Worm (Caenorhabditis elegans) whole organism, young adult: Measurements from ENCODE around the gene sdz-10.

Source experiments
- B0336.3 ChIP-seq: fragments of 200-800 bp; sonication (Bioruptor generic); IDR thresholded peaks from 2 replicates; pipeline ENCODE4 v1.3.6; 2022; ENCODE audit warnings: missing genetic modification characterization, missing compliant biosample characterization
- C06A6.2 ChIP-seq: fragments of 200-800 bp; sonication (Bioruptor generic); conservative IDR thresholded peaks from 2 replicates; pipeline ENCODE4 v1.3.6; 2022; ENCODE audit warnings: missing genetic modification characterization, missing compliant biosample characterization
- F37B4.10 ChIP-seq: fragments of 200-800 bp; sonication (Bioruptor generic); IDR thresholded peaks from 2 replicates; pipeline ENCODE4 v1.3.6; 2022; ENCODE audit warnings: missing genetic modification characterization, missing compliant biosample characterization
- F49E8.2 ChIP-seq: sonication (generic microtip); optimal IDR thresholded peaks from 3 replicates; lab custom pipeline; 2017; ENCODE audit warnings: missing genetic modification characterization, mild to moderate bottlenecking, missing compliant biosample characterization, antibody characterized with exemption, moderate library complexity; ENCODE audit not compliant: insufficient read depth
- K11D2.4 ChIP-seq: fragments of 200-800 bp; sonication (Bioruptor generic); IDR thresholded peaks from 2 replicates; pipeline ENCODE4 v1.3.6; 2022; ENCODE audit warnings: missing genetic modification reagents, missing genetic modification characterization, missing compliant biosample characterization
- Y53F4B.3 ChIP-seq: fragments of 200-800 bp; sonication (Bioruptor generic); IDR thresholded peaks from 2 replicates; pipeline ENCODE4 v1.3.6; 2022; ENCODE audit warnings: missing genetic modification reagents, missing genetic modification characterization, missing compliant biosample characterization
- aptf-2 ChIP-seq: fragments of 200-800 bp; sonication (Bioruptor generic); conservative IDR thresholded peaks from 2 replicates; pipeline ENCODE4 v1.3.6; 2022; ENCODE audit warnings: missing genetic modification reagents, missing genetic modification characterization, missing compliant biosample characterization
- cebp-1 ChIP-seq, 2 experiments: fragments of 200-800 bp in 1 of 2; sonication (Bioruptor generic) in 1 of 2; sonication (generic microtip) in 1 of 2; IDR thresholded peaks in 1 of 2; optimal IDR thresholded peaks in 1 of 2; 2 replicates each; pipeline versions ENCODE4 v1.3.6 to Lab custom; 2017 to 2022; ENCODE audit warnings: missing compliant biosample characterization in 2 of 2, missing genetic modification characterization in 2 of 2, mild to moderate bottlenecking in 1 of 2, missing genetic modification reagents in 1 of 2, moderate library complexity in 1 of 2
- dpff-1 ChIP-seq: sonication (generic microtip); optimal IDR thresholded peaks from 2 replicates; lab custom pipeline; 2017; ENCODE audit warnings: mild to moderate bottlenecking, missing genetic modification characterization, missing compliant biosample characterization
- egl-44 ChIP-seq: fragments of 200-800 bp; sonication (Bioruptor generic); IDR thresholded peaks from 2 replicates; pipeline ENCODE4 v1.3.6; 2022; ENCODE audit warnings: missing genetic modification reagents, missing genetic modification characterization, missing compliant biosample characterization
- egrh-3 ChIP-seq: fragments of 200-800 bp; sonication (Bioruptor generic); IDR thresholded peaks from 2 replicates; pipeline ENCODE4 v1.3.6; 2022; ENCODE audit warnings: missing genetic modification reagents, missing genetic modification characterization, missing compliant biosample characterization
- gei-17 ChIP-seq: fragments of 200-800 bp; sonication (Bioruptor generic); optimal IDR thresholded peaks from 2 replicates; lab custom pipeline; 2018; ENCODE audit warnings: mild to moderate bottlenecking, missing genetic modification characterization, missing compliant biosample characterization
- him-1 ChIP-seq: sonication (generic microtip); optimal IDR thresholded peaks from 2 replicates; lab custom pipeline; 2016; ENCODE audit warnings: missing genotype, missing genetic modification reagents, missing genetic modification characterization, missing compliant biosample characterization
- hmg-1.2 ChIP-seq: fragments of 200-800 bp; sonication (Bioruptor generic); IDR thresholded peaks from 2 replicates; pipeline ENCODE4 v1.3.6; 2022; ENCODE audit warnings: missing genetic modification reagents, missing genetic modification characterization, missing compliant biosample characterization
- hsf-1 ChIP-seq: fragments of 200-800 bp; sonication (Bioruptor generic); IDR thresholded peaks from 2 replicates; pipeline ENCODE4 v1.3.6; 2022; ENCODE audit warnings: missing genetic modification reagents, missing genetic modification characterization, missing compliant biosample characterization
- let-607 ChIP-seq, 2 experiments: fragments of 200-800 bp in 1 of 2; sonication (Bioruptor generic) in 1 of 2; sonication (generic microtip) in 1 of 2; optimal IDR thresholded peaks; 2 replicates each; lab custom pipeline; 2016 to 2018; ENCODE audit warnings: mild to moderate bottlenecking in 2 of 2, missing compliant biosample characterization in 2 of 2, missing genetic modification characterization in 2 of 2, moderate library complexity in 2 of 2, missing genotype in 1 of 2
- lin-54 ChIP-seq: fragments of 200-800 bp; sonication (Bioruptor generic); optimal IDR thresholded peaks from 2 replicates; lab custom pipeline; 2018; ENCODE audit warnings: mild to moderate bottlenecking, missing genetic modification characterization, missing compliant biosample characterization
- lsl-1 ChIP-seq: fragments of 200-800 bp; sonication (Bioruptor generic); optimal IDR thresholded peaks from 2 replicates; lab custom pipeline; 2018; ENCODE audit warnings: mild to moderate bottlenecking, missing genetic modification characterization, moderate library complexity, missing compliant biosample characterization
- madf-6 ChIP-seq: fragments of 200-800 bp; sonication (Bioruptor generic); IDR thresholded peaks from 2 replicates; pipeline ENCODE4 v1.3.6; 2022; ENCODE audit warnings: missing genetic modification reagents, missing genetic modification characterization, missing compliant biosample characterization
- mcd-1 ChIP-seq: fragments of 200-800 bp; sonication (Bioruptor generic); IDR thresholded peaks from 2 replicates; pipeline ENCODE4 v1.3.6; 2022; ENCODE audit warnings: missing genetic modification reagents, missing genetic modification characterization, missing compliant biosample characterization
- mes-4 ChIP-seq: sonication (generic microtip); optimal IDR thresholded peaks from 2 replicates; lab custom pipeline; 2016; ENCODE audit warnings: missing genotype, missing genetic modification characterization, missing compliant biosample characterization
- nfya-1 ChIP-seq: sonication (generic microtip); optimal IDR thresholded peaks from 2 replicates; lab custom pipeline; 2017; ENCODE audit warnings: antibody characterized with exemption, missing compliant biosample characterization, missing genetic modification characterization, borderline replicate concordance; ENCODE audit not compliant: insufficient read depth
- pbrm-1 ChIP-seq: fragments of 200-800 bp; sonication (Bioruptor generic); IDR thresholded peaks from 2 replicates; pipeline ENCODE4 v1.3.6; 2022; ENCODE audit warnings: missing genetic modification reagents, missing genetic modification characterization, missing compliant biosample characterization
- rpc-1 ChIP-seq, 2 experiments: fragments of 150-350 bp in 1 of 2; sonication (generic microtip) in 1 of 2; optimal IDR thresholded peaks; 2 replicates each; lab custom pipeline; 2014 to 2018; ENCODE audit warnings: missing biosample characterization in 1 of 2, missing genetic modification characterization in 1 of 2, missing genetic modification reagents in 1 of 2, missing genotype in 1 of 2
- tbp1 ChIP-seq: fragments of 200-800 bp; sonication (Bioruptor generic); optimal IDR thresholded peaks from 2 replicates; lab custom pipeline; 2018; ENCODE audit warnings: mild to moderate bottlenecking, missing genetic modification characterization, missing compliant biosample characterization
- xnd-1 ChIP-seq: sonication (generic microtip); optimal IDR thresholded peaks from 2 replicates; lab custom pipeline; 2016; ENCODE audit warnings: missing genotype, missing genetic modification reagents, missing genetic modification characterization, missing compliant biosample characterization
- zfh-2 ChIP-seq: fragments of 200-800 bp; sonication (Bioruptor generic); conservative IDR thresholded peaks from 2 replicates; pipeline ENCODE4 v1.3.6; 2022; ENCODE audit warnings: missing genetic modification reagents, missing genetic modification characterization, missing compliant biosample characterization
- zim-3 ChIP-seq: sonication (generic microtip); optimal IDR thresholded peaks from 2 replicates; lab custom pipeline; 2017; ENCODE audit warnings: mild to moderate bottlenecking, missing genetic modification characterization, moderate library complexity, missing compliant biosample characterization
- ztf-22 ChIP-seq: fragments of 200-800 bp; sonication (Bioruptor generic); optimal IDR thresholded peaks from 2 replicates; lab custom pipeline; 2018; ENCODE audit warnings: mild to moderate bottlenecking, missing genetic modification characterization, moderate library complexity, missing compliant biosample characterization
- ztf-6 ChIP-seq: fragments of 200-800 bp; sonication (Bioruptor generic); IDR thresholded peaks from 2 replicates; pipeline ENCODE4 v1.3.6; 2022; ENCODE audit warnings: missing genetic modification reagents, missing genetic modification characterization, missing compliant biosample characterization

Gene sdz-10

DNA sequence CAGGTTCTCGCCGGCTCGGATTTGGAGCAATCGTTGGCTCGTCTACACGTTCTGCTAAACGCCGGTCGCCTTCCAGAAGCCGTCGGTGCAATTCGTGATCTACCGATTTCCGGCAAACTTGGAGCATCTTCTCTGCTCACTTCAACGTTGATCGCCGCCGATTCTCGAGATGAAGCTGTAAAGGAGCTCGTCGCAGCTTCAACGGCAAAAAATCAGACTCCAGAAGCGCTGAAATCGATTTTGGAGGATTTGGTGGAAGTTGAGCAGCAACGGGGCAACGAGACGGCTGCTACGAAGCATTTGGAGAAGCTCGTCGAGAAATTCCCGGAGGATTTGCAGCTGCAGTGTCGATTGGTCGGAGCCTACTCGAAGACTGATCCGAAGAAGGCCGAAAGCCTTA is 19.6 kb upstream of the sdz-10 start:
- peak; percentile 73 for TF ChIP-seq zfh-2
- no peak for TF ChIP-seq aptf-2 (GFP tag; lab: Robert Waterston, UW)
- no peak for TF ChIP-seq dpff-1 (tag; lab: Kevin White, UChicago)
- TF ChIP-seq gei-17 (GFP tag; lab: Kevin White, UChicago), result no peak
- no peak for TF ChIP-seq lsl-1 (GFP tag; lab: Kevin White, UChicago)
- TF ChIP-seq hsf-1 (GFP tag; lab: Robert Waterston, UW), result no peak
- TF ChIP-seq hmg-1.2 (GFP tag; lab: Robert Waterston, UW), result no peak

DNA sequence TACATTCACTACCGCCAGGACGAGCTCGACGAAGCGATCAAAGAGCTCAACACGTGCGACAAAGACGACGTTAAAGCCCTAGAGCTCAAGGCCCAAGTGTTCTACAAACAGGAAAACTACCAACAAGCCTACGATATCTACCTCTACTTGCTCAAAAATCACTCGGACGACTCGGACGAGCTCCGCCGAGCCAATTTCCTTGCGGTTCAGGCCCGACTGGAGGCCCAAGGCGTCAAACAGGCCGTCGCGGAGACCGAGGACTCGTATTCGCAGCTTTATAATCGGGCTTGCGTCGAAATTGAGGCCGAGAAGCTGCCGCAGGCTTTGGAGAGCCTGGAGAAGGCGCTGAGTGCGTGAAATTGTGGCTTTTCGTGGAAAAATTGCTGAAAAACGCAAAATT is 15.8 kb upstream of the sdz-10 start:
- TF ChIP-seq madf-6 (peak; percentile 26; the same call in 1 of the 2 replicates), F49E8.2 (no peak), xnd-1 (tag; lab: Kevin White, UChicago) (no peak), zfh-2 (peak; percentile 66; the same call in 1 of the 2 replicates), mes-4 (tag; lab: Kevin White, UChicago) (no peak), ztf-6 (GFP tag; lab: Robert Waterston, UW) (no peak), egrh-3 (GFP tag; lab: Robert Waterston, UW) (peak; percentile 25; the same call in 1 of the 2 replicates)

DNA sequence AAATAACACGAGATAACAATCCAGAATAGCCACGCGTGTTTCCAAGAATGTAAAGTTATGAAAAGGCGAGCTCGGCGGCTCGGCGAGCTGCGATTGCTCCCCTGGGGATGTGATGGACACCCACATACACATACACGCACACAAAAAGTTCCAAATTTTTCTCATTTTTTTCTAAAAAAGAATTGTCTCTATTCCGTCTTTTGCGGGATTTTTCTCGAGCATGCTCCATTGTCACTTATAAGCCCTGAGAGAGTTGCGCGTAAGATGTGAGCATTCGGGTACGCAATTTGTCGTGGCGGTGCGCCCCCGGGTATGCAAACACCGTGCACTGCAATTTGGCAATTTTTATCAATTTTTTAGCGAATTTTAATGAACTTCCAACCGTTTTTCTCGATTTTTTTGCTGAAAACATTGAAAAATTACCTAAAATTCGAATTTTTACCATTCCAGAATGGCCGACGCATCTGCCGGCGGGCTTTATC is 15.0 kb upstream of the sdz-10 start, which contains the start of the genes F08D12.12 and srpa-72:
F08D12.12 (minus strand) TSS at position 51 of the 482 bp plus-strand sequence.
srpa-72 (plus strand) TSS at position 451 of the 482 bp plus-strand sequence.
- TF ChIP-seq pbrm-1 (no peak), cebp-1 (GFP tag; IDR thresholded peaks at IDR 0.05; lab: Robert Waterston, UW) (no peak), cebp-1 (tag; optimal IDR thresholded peaks at IDR 0.05; lab: Kevin White, UChicago) (peak; percentile 16), Y53F4B.3 (no peak), zim-3 (tag; lab: Kevin White, UChicago) (no peak), rpc-1 (optimal IDR thresholded peaks at IDR 0.05; lab: Kevin White, UChicago) (no peak), rpc-1 (tag; optimal IDR thresholded peaks at IDR 0.05; lab: Kevin White, UChicago) (no peak), nfya-1 (tag; lab: Kevin White, UChicago) (no peak), lsl-1 (GFP tag; lab: Kevin White, UChicago) (peak; percentile 6), let-607 (tag; optimal IDR thresholded peaks at IDR 0.05; lab: Kevin White, UChicago) (peak; percentile 5 to 53), lin-54 (GFP tag; lab: Kevin White, UChicago) (peak; percentile 36), hmg-1.2 (GFP tag; lab: Robert Waterston, UW) (peak; percentile 34; the same call in 1 of the 2 replicates), mcd-1 (GFP tag; lab: Robert Waterston, UW) (peak; percentile 54), C06A6.2 (no peak), tbp1 (GFP tag; lab: Kevin White, UChicago) (peak; percentile 30), K11D2.4 (GFP tag; lab: Robert Waterston, UW) (no peak)

DNA sequence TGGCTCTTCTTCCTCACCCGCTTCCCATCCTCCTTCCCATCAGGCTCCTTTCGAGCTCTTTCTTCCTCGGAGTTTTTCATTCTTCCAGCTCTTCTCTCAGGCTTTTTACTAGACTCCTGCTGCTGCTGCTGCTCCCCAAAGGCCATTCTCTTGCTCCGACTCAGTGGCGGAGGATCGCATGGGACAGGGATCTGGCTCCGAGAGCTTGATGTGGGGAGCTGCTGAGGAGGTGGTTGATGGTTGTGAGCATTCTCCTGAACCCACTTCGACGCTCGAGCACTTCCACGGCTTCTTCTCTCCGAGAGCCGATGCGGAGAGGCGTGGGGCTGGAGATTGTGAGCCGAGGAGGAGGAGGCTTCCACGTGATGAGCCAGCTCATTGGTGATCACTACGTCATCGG is 13.7 kb upstream of the sdz-10 start:
- TF ChIP-seq zfh-2 (peak; percentile 88), ztf-22 (GFP tag; lab: Kevin White, UChicago) (no peak), F37B4.10 (GFP tag; lab: Robert Waterston, UW) (0 out of 2 replicates have a peak, but pooled peaks have one; percentile 64), egrh-3 (GFP tag; lab: Robert Waterston, UW) (peak; percentile 86; the same call in 1 of the 2 replicates)

DNA sequence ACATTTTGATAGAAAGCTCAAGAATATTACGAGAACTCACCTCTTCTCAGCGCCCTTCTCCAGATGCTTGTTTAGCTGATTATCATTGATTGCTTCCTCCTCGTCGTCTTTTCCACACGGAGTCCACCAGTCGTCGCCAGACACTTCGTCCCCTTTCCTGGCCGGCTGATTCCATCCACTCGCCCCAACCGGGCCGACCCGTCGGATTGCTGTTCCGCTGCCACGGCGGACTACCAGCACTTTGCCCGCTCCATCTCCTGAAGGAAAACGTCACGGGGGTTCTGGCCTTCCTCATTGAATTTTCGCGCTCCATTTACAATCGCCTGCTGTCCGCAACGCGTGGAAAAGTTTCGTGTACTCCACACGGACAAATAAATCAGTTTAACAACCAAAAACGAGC is 11.3 kb upstream of the sdz-10 start:
- TF ChIP-seq egl-44 (GFP tag; lab: Robert Waterston, UW) (no peak), egrh-3 (GFP tag; lab: Robert Waterston, UW) (peak; percentile 63; the same call in 1 of the 2 replicates), B0336.3 (GFP tag; lab: Robert Waterston, UW) (no peak), him-1 (tag; lab: Kevin White, UChicago) (no peak), zfh-2 (peak; percentile 73)
- TF ChIP-seq, all 124 proteins: peak for 2
